Fruit fly (Drosophila melanogaster): Measurements from ENCODE around the gene Nup35.

The Nup35 gene

DNA sequence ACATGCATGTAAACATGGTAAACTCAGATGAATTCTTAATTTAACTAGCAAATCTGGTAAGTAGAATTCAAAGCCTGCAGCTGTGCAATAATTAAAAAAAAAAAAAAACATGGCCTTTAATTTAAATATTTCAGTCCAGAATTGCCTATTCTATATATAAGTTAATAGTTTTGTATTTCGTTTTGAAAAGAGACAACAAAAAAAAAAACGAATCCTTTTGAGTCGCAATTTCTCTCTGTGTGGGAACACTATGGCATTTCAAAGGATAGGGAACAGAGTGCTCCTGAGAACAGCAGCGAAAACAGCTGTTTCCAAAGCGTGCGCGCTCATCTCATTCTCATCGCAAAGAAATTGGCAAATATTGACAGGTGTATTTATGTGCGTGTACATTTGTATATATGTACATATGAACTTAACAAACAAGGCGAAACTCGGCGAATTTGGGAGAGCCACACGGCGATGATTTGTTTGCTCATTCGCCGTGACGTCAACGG is 2.2 kb upstream of the Nup35 start (continued):
- peak; percentile 54 for TF ChIP-seq Fer1 (GFP tag; optimal IDR thresholded peaks at IDR 0.05)
- peak; percentile 55 for TF ChIP-seq CG34376 (GFP tag; optimal IDR thresholded peaks at IDR 0.05)
- no peak for TF ChIP-seq CG6654 (GFP tag; optimal IDR thresholded peaks at IDR 0.05)
- peak; percentile 76 for TF ChIP-seq CG10979 (tag; optimal IDR thresholded peaks at IDR 0.05)
- TF ChIP-seq gsb (GFP tag; IDR thresholded peaks at IDR 0.05) = no peak
- TF ChIP-seq kay (GFP tag; optimal IDR thresholded peaks at IDR 0.05) = no peak
- TF ChIP-seq CG12299 (tag; optimal IDR thresholded peaks at IDR 0.05) = peak; percentile 1
- peak; percentile 24; the same call in 1 of the 4 replicates for TF ChIP-seq Gug (GFP tag; IDR thresholded peaks at IDR 0.05)
- TF ChIP-seq Elba2 (GFP tag; optimal IDR thresholded peaks at IDR 0.05) = no peak
- TF ChIP-seq CG1603 (tag; optimal IDR thresholded peaks at IDR 0.05) = peak; percentile 40
- TF ChIP-seq CG9876 (GFP tag; optimal IDR thresholded peaks at IDR 0.05) = no peak
- no peak for TF ChIP-seq CG2129 (GFP tag; IDR thresholded peaks at IDR 0.05; ENCODE audit: partially characterized antibody)
- no peak for TF ChIP-seq CG31224 (GFP tag; IDR thresholded peaks at IDR 0.05)
- peak; percentile 38 for TF ChIP-seq trem (tag; optimal IDR thresholded peaks at IDR 0.05)
- TF ChIP-seq Chrac-16 (GFP tag; optimal IDR thresholded peaks at IDR 0.05) = peak; percentile 51
- TF ChIP-seq exex (tag; optimal IDR thresholded peaks at IDR 0.05) = no peak
- TF ChIP-seq CG15073 (GFP tag; optimal IDR thresholded peaks at IDR 0.05) = no peak
- peak; percentile 76 for TF ChIP-seq CG2712 (tag; optimal IDR thresholded peaks at IDR 0.05)
- peak; percentile 49 for TF ChIP-seq tin (GFP tag; optimal IDR thresholded peaks at IDR 0.05)
- TF ChIP-seq CG14014 (GFP tag; IDR thresholded peaks at IDR 0.05) = peak; percentile 9; the same call in 1 of the 2 replicates
- TF ChIP-seq CG17912 (GFP tag; optimal IDR thresholded peaks at IDR 0.05) = no peak
- TF ChIP-seq Fer2 (tag; optimal IDR thresholded peaks at IDR 0.05) = no peak
- TF ChIP-seq CG17568 (GFP tag; optimal IDR thresholded peaks at IDR 0.05) = no peak
- TF ChIP-seq CG6765 (GFP tag; optimal IDR thresholded peaks at IDR 0.05) = peak; percentile 64
- TF ChIP-seq Med (GFP tag) = peak; percentile 77
- TF ChIP-seq Dll (GFP tag; IDR thresholded peaks at IDR 0.05; ENCODE audit: partially characterized antibody) = no peak
- TF ChIP-seq Taf1 (GFP tag; IDR thresholded peaks at IDR 0.05) = no peak
- TF ChIP-seq chn (GFP tag; optimal IDR thresholded peaks at IDR 0.05) = peak; percentile 61
- TF ChIP-seq wor (GFP tag; IDR thresholded peaks at IDR 0.05) = peak; percentile 55
- peak; percentile 17 for TF ChIP-seq CG12236 (GFP tag; optimal IDR thresholded peaks at IDR 0.05)
- peak; percentile 49 for TF ChIP-seq mam (GFP tag; optimal IDR thresholded peaks at IDR 0.05)
- peak; percentile 54 for TF ChIP-seq PHDP (tag; optimal IDR thresholded peaks at IDR 0.05)
- peak; percentile 71 for TF ChIP-seq CG18262 (tag; optimal IDR thresholded peaks at IDR 0.05)
- no peak for TF ChIP-seq ato (GFP tag; IDR thresholded peaks at IDR 0.05; ENCODE audit: partially characterized antibody)
- no peak for TF ChIP-seq zfh2 (GFP tag; optimal IDR thresholded peaks at IDR 0.05)
- peak; percentile 6 for TF ChIP-seq kni (GFP tag; optimal IDR thresholded peaks at IDR 0.05)
- TF ChIP-seq MTF-1 (GFP tag; optimal IDR thresholded peaks at IDR 0.05; ENCODE audit: borderline replicate concordance) = peak; percentile 39
- peak; percentile 67 for TF ChIP-seq CG13775 (GFP tag; optimal IDR thresholded peaks at IDR 0.05)
- peak; percentile 41; the same call in 1 of the 2 replicates for TF ChIP-seq CG32772 (GFP tag; IDR thresholded peaks at IDR 0.05)
- peak; percentile 15 for TF ChIP-seq CG10462 (GFP tag; optimal IDR thresholded peaks at IDR 0.05)
- TF ChIP-seq Dbx (GFP tag; IDR thresholded peaks at IDR 0.05) = peak; percentile 8; the same call in 1 of the 3 replicates
- TF ChIP-seq CG12744 (GFP tag; optimal IDR thresholded peaks at IDR 0.05) = no peak
- no peak for TF ChIP-seq Antp (GFP tag; optimal IDR thresholded peaks at IDR 0.05)
- TF ChIP-seq CG1602 (GFP tag; optimal IDR thresholded peaks at IDR 0.05) = peak; percentile 50
- peak; percentile 44 for TF ChIP-seq Dad (GFP tag; optimal IDR thresholded peaks at IDR 0.05)
- TF ChIP-seq Hr3 (GFP tag; optimal IDR thresholded peaks at IDR 0.05) = peak; percentile 66
- peak; percentile 35 for TF ChIP-seq CG33557 (GFP tag; optimal IDR thresholded peaks at IDR 0.05)
- no peak for TF ChIP-seq fd3F (GFP tag; optimal IDR thresholded peaks at IDR 0.05)
- no peak for TF ChIP-seq tna (GFP tag; IDR thresholded peaks at IDR 0.05; ENCODE audit: partially characterized antibody)
- no peak for TF ChIP-seq CG7357 (GFP tag; IDR thresholded peaks at IDR 0.05)

All from whole organism, embryonic.